Fruit fly (Drosophila melanogaster): ENCODE results near the gene CG17568.

dm6 chr2L:19158679-19159551 is 22.6 kb downstream of the CG17568 start:
- no peak for TF ChIP-seq CG32772 (GFP tag; IDR thresholded peaks at IDR 0.05)
- TF ChIP-seq oc (tag; optimal IDR thresholded peaks at IDR 0.05): no peak
- TF ChIP-seq Med (GFP tag): no peak
- TF ChIP-seq CG18599 (GFP tag; optimal IDR thresholded peaks at IDR 0.05): peak; percentile 16
- TF ChIP-seq dm (GFP tag; optimal IDR thresholded peaks at IDR 0.05): no peak
- no peak for TF ChIP-seq CG42726 (GFP tag; IDR thresholded peaks at IDR 0.05; ENCODE audit: partially characterized antibody)
- TF ChIP-seq ro (GFP tag; IDR thresholded peaks at IDR 0.05): 0 out of 2 replicates have a peak, but pooled peaks have one; percentile 8
- TF ChIP-seq HmgZ (tag; optimal IDR thresholded peaks at IDR 0.05): no peak
- no peak for TF ChIP-seq CG1792 (GFP tag; optimal IDR thresholded peaks at IDR 0.05)
- no peak for TF ChIP-seq twi (tag; optimal IDR thresholded peaks at IDR 0.05)
- peak; percentile 27 for TF ChIP-seq CG13775 (GFP tag; optimal IDR thresholded peaks at IDR 0.05)
- TF ChIP-seq hbn (GFP tag; IDR thresholded peaks at IDR 0.05; ENCODE audit: partially characterized antibody): no peak
- no peak for TF ChIP-seq CG9215 (GFP tag; IDR thresholded peaks at IDR 0.05)
- peak; percentile 46 for TF ChIP-seq fd96Cb (tag; optimal IDR thresholded peaks at IDR 0.05)
